Worm (Caenorhabditis elegans) whole organism, L3 larva: Measurements from ENCODE around the gene scl-9.

Experiments
- ama-1 ChIP-seq: fragments of 150-350 bp; optimal IDR thresholded peaks from 2 replicates; lab custom pipeline; 2018
- ceh-82 ChIP-seq: fragments of 150-350 bp; optimal IDR thresholded peaks from 2 replicates; lab custom pipeline; 2014; ENCODE audit warnings: missing biosample characterization, missing genetic modification characterization
- egl-27 ChIP-seq: sonication (generic microtip); optimal IDR thresholded peaks from 4 replicates; lab custom pipeline; 2017; ENCODE audit warnings: missing biosample characterization, missing genetic modification reagents, missing genetic modification characterization
- fkh-2 ChIP-seq: fragments of 150-350 bp; optimal IDR thresholded peaks from 2 replicates; lab custom pipeline; 2014; ENCODE audit warnings: missing biosample characterization, missing genetic modification reagents, missing genetic modification characterization
- fos-1 ChIP-seq: fragments of 150-350 bp; optimal IDR thresholded peaks from 2 replicates; lab custom pipeline; 2014; ENCODE audit warnings: missing biosample characterization, missing genetic modification characterization
- nhr-11 ChIP-seq: fragments of 150-350 bp; optimal IDR thresholded peaks from 2 replicates; lab custom pipeline; 2014; ENCODE audit warnings: missing biosample characterization, missing genetic modification characterization
- nhr-76 ChIP-seq: fragments of 150-350 bp; sonication (generic microtip); optimal IDR thresholded peaks from 5 replicates; lab custom pipeline; 2014; ENCODE audit warnings: missing biosample characterization, missing genetic modification characterization
- pha-4 ChIP-seq: fragments of 150-350 bp; optimal IDR thresholded peaks from 2 replicates; lab custom pipeline; 2014; ENCODE audit warnings: missing biosample characterization, missing genetic modification reagents, missing genetic modification characterization
- sea-2 ChIP-seq: fragments of 150-350 bp; sonication (generic microtip); optimal IDR thresholded peaks from 4 replicates; lab custom pipeline; 2014; ENCODE audit warnings: missing biosample characterization, missing genetic modification reagents, missing genetic modification characterization
- snpc-4 ChIP-seq: fragments of 150-350 bp; optimal IDR thresholded peaks from 2 replicates; lab custom pipeline; 2014; ENCODE audit warnings: missing biosample characterization, missing genetic modification characterization
- unc-39 ChIP-seq: sonication (generic microtip); optimal IDR thresholded peaks from 4 replicates; lab custom pipeline; 2017; ENCODE audit warnings: missing biosample characterization, missing genetic modification characterization
- unc-62 ChIP-seq: fragments of 150-350 bp; sonication (generic microtip); optimal IDR thresholded peaks from 4 replicates; lab custom pipeline; 2014; ENCODE audit warnings: missing biosample characterization, missing genetic modification reagents, missing genetic modification characterization
- ztf-11 ChIP-seq: fragments of 150-350 bp; optimal IDR thresholded peaks from 2 replicates; lab custom pipeline; 2014; ENCODE audit warnings: missing biosample characterization, missing genetic modification characterization
- ztf-4 ChIP-seq: fragments of 150-350 bp; optimal IDR thresholded peaks from 2 replicates; lab custom pipeline; 2014; ENCODE audit warnings: missing biosample characterization, missing genetic modification characterization

DNA sequence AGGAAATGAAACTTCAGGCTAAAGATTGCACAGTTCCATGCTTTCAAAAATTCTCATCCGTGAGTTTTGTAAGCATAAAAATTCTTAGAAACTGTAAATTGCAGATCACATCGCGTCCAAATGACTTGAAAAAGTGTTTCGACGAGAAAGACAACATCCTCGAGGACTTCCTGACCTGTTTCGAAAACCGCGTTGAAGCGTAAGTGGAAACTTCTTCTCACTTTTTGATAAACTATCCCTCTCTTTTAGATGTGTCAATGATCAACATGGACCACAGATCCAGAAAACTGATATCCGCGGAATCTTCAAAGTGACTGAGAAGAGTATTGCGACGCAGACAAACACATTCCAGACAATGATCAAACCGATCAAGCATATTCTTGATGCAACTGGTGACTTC, 33.9 kb downstream of the scl-9 start:
- no peak for TF ChIP-seq nhr-76
- TF ChIP-seq ama-1 (lab: Kevin White, UChicago) = no peak
- TF ChIP-seq sea-2 (GFP tag; lab: Kevin White, UChicago) = no peak
- no peak for TF ChIP-seq nhr-11 (tag; lab: Kevin White, UChicago)
- no peak for TF ChIP-seq ztf-11 (tag; lab: Kevin White, UChicago)
- no peak for TF ChIP-seq fkh-2
- no peak for TF ChIP-seq unc-62 (GFP tag; lab: Kevin White, UChicago)
- no peak for TF ChIP-seq ceh-82 (tag; lab: Kevin White, UChicago)
- TF ChIP-seq snpc-4 = no peak
- TF ChIP-seq unc-39 (tag; lab: Kevin White, UChicago) = no peak
- TF ChIP-seq fos-1 (tag; lab: Kevin White, UChicago) = no peak
- TF ChIP-seq egl-27 (tag; lab: Kevin White, UChicago) = no peak
- no peak for TF ChIP-seq pha-4 (tag; lab: Kevin White, UChicago)
- no peak for TF ChIP-seq ztf-4 (tag; lab: Kevin White, UChicago)
